Fruit fly (Drosophila melanogaster): ENCODE data around the gene chico.

The chico gene

dm6 chr2L:10231092-10231494 lies 15.8 kb downstream of the chico start:
- TF ChIP-seq Taf1 (GFP tag; IDR thresholded peaks at IDR 0.05) (no peak), Dfd (GFP tag; optimal IDR thresholded peaks at IDR 0.05) (no peak), cg (GFP tag; optimal IDR thresholded peaks at IDR 0.05) (peak; percentile 83), B-H2 (GFP tag; optimal IDR thresholded peaks at IDR 0.05) (no peak), CG43689 (GFP tag; IDR thresholded peaks at IDR 0.05) (no peak), Bgb (GFP tag; IDR thresholded peaks at IDR 0.05; ENCODE audit: partially characterized antibody) (no peak), CG16863 (GFP tag; optimal IDR thresholded peaks at IDR 0.05) (no peak), CG7357 (GFP tag; IDR thresholded peaks at IDR 0.05) (no peak), CG11398 (GFP tag; optimal IDR thresholded peaks at IDR 0.05) (no peak), cwo (GFP tag; optimal IDR thresholded peaks at IDR 0.05) (no peak), CG7745 (tag; optimal IDR thresholded peaks at IDR 0.05) (no peak), h (optimal IDR thresholded peaks at IDR 0.05) (no peak), Ravus (GFP tag; IDR thresholded peaks at IDR 0.05) (no peak), vnd (GFP tag; IDR thresholded peaks at IDR 0.05; ENCODE audit: partially characterized antibody) (no peak), Kr (GFP tag; optimal IDR thresholded peaks at IDR 0.05) (no peak), kah (GFP tag; optimal IDR thresholded peaks at IDR 0.05) (no peak), CG5180 (GFP tag; optimal IDR thresholded peaks at IDR 0.05) (peak; percentile 18), Eip74EF (GFP tag; optimal IDR thresholded peaks at IDR 0.05) (no peak), mam (GFP tag; optimal IDR thresholded peaks at IDR 0.05) (peak; percentile 54), fu2 (GFP tag; optimal IDR thresholded peaks at IDR 0.05) (no peak), CG17385 (GFP tag; optimal IDR thresholded peaks at IDR 0.05) (peak; percentile 19), HmgD (GFP tag; optimal IDR thresholded peaks at IDR 0.05) (no peak), gro (GFP tag; optimal IDR thresholded peaks at IDR 0.05) (no peak), maf-S (GFP tag; optimal IDR thresholded peaks at IDR 0.05) (no peak), CG2678 (tag; optimal IDR thresholded peaks at IDR 0.05) (no peak), scrt (GFP tag; optimal IDR thresholded peaks at IDR 0.05) (no peak), CG1233 (GFP tag; optimal IDR thresholded peaks at IDR 0.05) (no peak), CoRest (tag; optimal IDR thresholded peaks at IDR 0.05) (peak; percentile 4), hkb (optimal IDR thresholded peaks at IDR 0.05) (no peak), hkb (GFP tag; IDR thresholded peaks at IDR 0.05) (no peak), gcm2 (GFP tag; optimal IDR thresholded peaks at IDR 0.05) (no peak), CG1647 (GFP tag; optimal IDR thresholded peaks at IDR 0.05) (no peak), CG2202 (tag; optimal IDR thresholded peaks at IDR 0.05) (no peak), CG32767 (GFP tag; IDR thresholded peaks at IDR 0.05) (no peak), grn (GFP tag; optimal IDR thresholded peaks at IDR 0.05) (no peak), lmd (GFP tag; IDR thresholded peaks at IDR 0.05) (no peak), CG1603 (tag; optimal IDR thresholded peaks at IDR 0.05) (no peak), E2f1 (GFP tag; IDR thresholded peaks at IDR 0.05) (no peak), CG32532 (GFP tag; IDR thresholded peaks at IDR 0.05) (no peak; the same call in 1 of the 2 replicates), stc (GFP tag; IDR thresholded peaks at IDR 0.05) (no peak), unpg (GFP tag; optimal IDR thresholded peaks at IDR 0.05) (peak; percentile 22), fru (optimal IDR thresholded peaks at IDR 0.05) (no peak), CG32772 (GFP tag; IDR thresholded peaks at IDR 0.05) (no peak), CG14050 (GFP tag; IDR thresholded peaks at IDR 0.05) (no peak), CG1602 (GFP tag; optimal IDR thresholded peaks at IDR 0.05) (no peak), CHES-1-like (GFP tag; optimal IDR thresholded peaks at IDR 0.05) (peak; percentile 19), CG12391 (tag; optimal IDR thresholded peaks at IDR 0.05) (no peak), CG15601 (tag; optimal IDR thresholded peaks at IDR 0.05) (no peak), dmrt99B (tag; optimal IDR thresholded peaks at IDR 0.05) (no peak), CG1529 (GFP tag; optimal IDR thresholded peaks at IDR 0.05) (no peak), CG5953 (GFP tag; IDR thresholded peaks at IDR 0.05) (no peak), CG4328 (GFP tag; optimal IDR thresholded peaks at IDR 0.05) (peak; percentile 26), en (GFP tag; optimal IDR thresholded peaks at IDR 0.05) (no peak)
